Fruit fly (Drosophila melanogaster) Kc167 (cell line): ENCODE measurements around the gene Mnt.

Source experiments
- Myc ChIP-seq: fragments of >200 bp; optimal IDR thresholded peaks from 2 replicates; lab custom pipeline; 2017; ENCODE audit warnings: missing external identifiers
- Sin3A ChIP-seq: fragments of >200 bp; optimal IDR thresholded peaks from 2 replicates; lab custom pipeline; 2018; ENCODE audit warnings: missing external identifiers
- h ChIP-seq: fragments of >200 bp; optimal IDR thresholded peaks from 3 replicates; lab custom pipeline; 2018; ENCODE audit warnings: missing external identifiers
- insv ChIP-seq: fragments of >200 bp; optimal IDR thresholded peaks from 3 replicates; lab custom pipeline; 2018; ENCODE audit warnings: missing external identifiers
- psq ChIP-seq: fragments of >200 bp; optimal IDR thresholded peaks from 2 replicates; lab custom pipeline; 2017; ENCODE audit warnings: missing external identifiers
- ttk ChIP-seq: sonication (Bioruptor generic); optimal IDR thresholded peaks from 2 replicates; lab custom pipeline; 2017; ENCODE audit warnings: missing external identifiers

The Mnt gene

DNA sequence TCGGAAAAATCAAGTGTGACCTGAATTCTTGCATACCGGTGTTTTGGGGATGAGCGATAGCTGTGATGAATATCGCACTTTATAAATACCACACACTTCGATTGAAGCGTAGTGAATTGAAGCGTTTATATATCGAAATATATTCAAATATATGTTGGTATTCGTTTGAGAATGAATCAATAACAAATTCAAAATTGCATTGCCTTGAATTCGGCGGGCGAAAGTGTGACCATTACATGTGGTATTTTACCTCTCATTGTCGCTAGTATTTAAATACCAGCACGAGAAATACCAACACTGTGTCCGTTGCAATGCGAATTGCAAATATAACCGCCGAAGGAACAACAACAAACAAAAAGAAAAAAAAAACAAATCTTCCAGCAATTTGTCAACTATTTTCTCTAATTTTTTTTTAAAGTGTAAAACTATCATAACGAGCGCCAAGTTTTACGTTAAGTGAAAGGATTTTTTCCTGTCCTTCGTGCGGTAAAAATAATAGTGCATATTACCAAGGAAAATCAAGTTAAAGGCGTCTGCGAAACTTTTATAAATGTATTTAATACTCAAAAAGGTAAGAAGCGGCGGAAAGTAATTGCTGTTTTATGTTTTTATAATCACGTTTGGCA, at the start of gene Mnt, which contains the start of gene Parg:
Gene Mnt (plus strand): TSS at position 333 of the 626 bp plus-strand sequence.
Gene Parg (minus strand): TSS at position 34 of the 626 bp plus-strand sequence.
- TF ChIP-seq ttk (lab: Kevin White, UChicago): no peak
- no peak for TF ChIP-seq Sin3A (lab: Kevin White, UChicago)
- TF ChIP-seq Myc (lab: Kevin White, UChicago): no peak
- TF ChIP-seq insv (lab: Kevin White, UChicago): no peak
- no peak for TF ChIP-seq psq (lab: Kevin White, UChicago)
- no peak for TF ChIP-seq h (lab: Kevin White, UChicago)

DNA sequence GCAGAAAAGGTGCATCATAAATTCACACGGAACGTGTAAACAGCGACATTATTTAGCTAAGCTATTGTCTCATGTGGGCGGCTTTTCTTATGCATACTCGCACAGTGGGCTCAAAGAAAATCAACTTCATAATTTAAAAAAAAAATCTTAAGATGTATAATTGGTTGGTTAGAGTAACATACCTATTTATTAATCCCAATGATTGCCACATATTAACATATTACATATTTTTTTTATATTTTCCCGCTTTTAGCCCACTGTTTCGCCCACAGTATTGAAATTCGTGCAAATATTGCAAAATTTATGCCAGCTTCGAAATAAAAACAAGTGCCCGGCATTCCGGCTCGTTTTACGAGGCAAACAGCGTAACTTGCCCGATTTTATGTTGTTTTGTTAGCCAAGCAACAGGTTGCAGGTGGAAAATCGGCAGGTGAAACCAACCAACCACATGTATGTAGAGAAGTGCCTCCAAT, 4.4 kb upstream of the Mnt start, which contains the start of gene Ilp7:
Gene Ilp7 (plus strand): TSS at position 423 of the 473 bp plus-strand sequence.
- TF ChIP-seq Myc (lab: Kevin White, UChicago) (no peak), h (lab: Kevin White, UChicago) (no peak), psq (lab: Kevin White, UChicago) (no peak), insv (lab: Kevin White, UChicago) (no peak), ttk (lab: Kevin White, UChicago) (no peak), Sin3A (lab: Kevin White, UChicago) (no peak)

DNA sequence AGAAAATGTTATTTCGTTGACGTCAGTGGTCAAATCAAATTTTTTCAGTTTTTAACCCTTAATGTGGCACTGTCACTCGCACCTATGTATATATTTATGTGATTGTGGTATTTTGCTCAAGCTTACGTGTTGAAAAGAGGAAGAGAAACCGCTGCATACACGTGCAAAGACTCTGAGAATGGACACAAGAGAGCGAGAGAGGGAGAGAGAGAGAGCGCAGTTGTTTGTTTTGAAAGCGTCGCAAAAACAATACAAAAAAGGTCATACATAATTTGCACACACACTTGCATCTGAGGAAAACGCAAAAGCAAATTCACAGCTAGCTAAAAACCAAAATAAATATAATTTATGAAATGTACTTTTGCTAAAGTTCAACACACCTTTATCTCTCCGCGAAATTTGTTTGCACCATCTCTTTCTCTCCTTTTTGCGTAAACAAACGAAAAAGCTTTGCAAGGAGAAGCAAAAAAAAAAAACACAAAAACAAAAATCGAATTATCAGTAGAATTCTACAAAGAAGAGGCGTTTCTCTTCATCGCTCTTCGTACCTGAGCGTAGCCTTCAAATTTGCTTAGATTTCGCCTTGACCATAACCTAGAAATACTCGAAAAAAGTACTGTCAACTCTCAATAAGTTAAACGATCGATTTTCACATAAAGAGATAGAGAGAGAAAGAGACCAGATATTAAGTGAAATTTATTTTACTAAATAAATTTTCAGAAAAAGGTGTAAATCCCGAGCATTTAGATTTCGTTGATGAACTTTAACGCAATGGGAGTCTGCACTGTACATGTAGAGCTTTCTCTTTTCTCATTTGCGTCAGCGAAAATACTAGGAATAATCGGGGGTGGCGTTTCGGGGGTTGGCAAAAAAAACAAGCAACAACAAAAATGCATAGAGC, 744 bp downstream of the Mnt start:
- no peak for TF ChIP-seq ttk (lab: Kevin White, UChicago)
- no peak for TF ChIP-seq psq (lab: Kevin White, UChicago)
- no peak for TF ChIP-seq Sin3A (lab: Kevin White, UChicago)
- TF ChIP-seq h (lab: Kevin White, UChicago): no peak
- no peak for TF ChIP-seq insv (lab: Kevin White, UChicago)
- no peak for TF ChIP-seq Myc (lab: Kevin White, UChicago)

DNA sequence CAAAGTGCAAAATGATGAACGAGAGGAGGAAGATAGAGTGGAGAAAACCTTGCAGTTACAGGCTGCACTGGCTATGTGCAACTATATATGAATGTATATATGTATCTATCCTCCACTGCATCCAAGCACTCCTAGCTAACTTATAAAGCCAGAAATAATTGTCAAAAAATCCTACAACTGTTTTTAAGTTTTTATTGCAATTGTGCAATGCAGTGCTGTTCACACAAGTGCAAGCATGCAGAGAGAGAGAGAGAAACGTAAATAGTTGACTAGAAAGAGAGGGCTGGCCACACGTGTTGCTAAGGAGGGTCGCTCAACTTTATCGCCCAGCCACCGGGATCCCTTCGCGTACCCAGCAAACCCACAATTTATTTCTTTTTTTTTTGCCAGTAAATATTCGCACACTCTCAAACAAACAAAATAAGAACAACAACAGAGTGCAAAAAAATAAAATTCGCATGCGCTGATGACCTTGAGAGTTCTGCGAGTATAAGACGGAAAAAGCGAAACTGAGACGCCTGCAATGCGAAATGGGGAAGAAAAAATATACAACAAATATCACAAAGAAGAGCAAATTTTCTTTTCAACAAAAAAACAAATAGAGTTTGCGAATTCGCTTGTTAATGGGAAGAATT, 2.2 kb downstream of the Mnt start:
- TF ChIP-seq insv (lab: Kevin White, UChicago): no peak
- TF ChIP-seq Myc (lab: Kevin White, UChicago): no peak
- no peak for TF ChIP-seq psq (lab: Kevin White, UChicago)
- no peak for TF ChIP-seq Sin3A (lab: Kevin White, UChicago)
- TF ChIP-seq ttk (lab: Kevin White, UChicago): no peak
- TF ChIP-seq h (lab: Kevin White, UChicago): no peak

DNA sequence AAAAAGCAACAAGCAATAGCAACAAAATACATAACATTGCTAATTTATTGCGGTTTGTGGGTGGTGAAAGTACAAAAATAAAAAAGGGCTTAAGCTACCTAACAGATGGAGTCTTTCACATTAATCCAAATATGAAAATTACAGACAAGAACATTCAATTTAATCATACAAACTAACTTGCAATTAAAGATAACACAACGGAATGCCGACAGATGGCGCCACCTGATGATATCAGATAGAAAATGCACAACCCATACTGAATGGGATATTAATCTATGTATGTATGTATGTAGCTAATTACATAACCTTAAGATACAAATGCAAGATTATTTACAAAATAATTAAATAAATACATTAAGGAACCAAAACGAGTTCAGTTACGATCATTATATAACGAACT, 3.2 kb downstream of the Mnt start:
- TF ChIP-seq ttk (lab: Kevin White, UChicago): no peak

DNA sequence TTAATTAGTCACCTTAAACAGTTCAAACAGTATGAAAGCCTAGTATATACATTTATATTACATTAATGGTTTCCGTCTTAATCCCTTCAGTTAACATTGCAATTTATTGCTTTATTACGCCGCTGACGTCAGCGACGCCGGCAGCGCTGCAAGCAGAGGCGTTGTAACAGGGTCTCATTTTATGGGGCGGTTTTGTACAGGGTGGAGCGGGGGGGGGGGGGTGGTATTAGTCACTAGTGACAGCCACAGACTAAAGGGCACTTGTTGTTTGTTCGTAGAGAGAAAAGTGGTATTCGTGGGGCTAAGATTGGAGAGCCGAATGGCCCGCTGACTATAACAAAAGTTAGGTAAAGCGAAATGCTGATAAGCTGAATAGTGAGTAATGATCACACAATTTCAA, 3.9 kb downstream of the Mnt start:
- TF ChIP-seq insv (lab: Kevin White, UChicago) (no peak), ttk (lab: Kevin White, UChicago) (no peak), h (lab: Kevin White, UChicago) (no peak), Sin3A (lab: Kevin White, UChicago) (no peak), psq (lab: Kevin White, UChicago) (no peak), Myc (lab: Kevin White, UChicago) (no peak)

DNA sequence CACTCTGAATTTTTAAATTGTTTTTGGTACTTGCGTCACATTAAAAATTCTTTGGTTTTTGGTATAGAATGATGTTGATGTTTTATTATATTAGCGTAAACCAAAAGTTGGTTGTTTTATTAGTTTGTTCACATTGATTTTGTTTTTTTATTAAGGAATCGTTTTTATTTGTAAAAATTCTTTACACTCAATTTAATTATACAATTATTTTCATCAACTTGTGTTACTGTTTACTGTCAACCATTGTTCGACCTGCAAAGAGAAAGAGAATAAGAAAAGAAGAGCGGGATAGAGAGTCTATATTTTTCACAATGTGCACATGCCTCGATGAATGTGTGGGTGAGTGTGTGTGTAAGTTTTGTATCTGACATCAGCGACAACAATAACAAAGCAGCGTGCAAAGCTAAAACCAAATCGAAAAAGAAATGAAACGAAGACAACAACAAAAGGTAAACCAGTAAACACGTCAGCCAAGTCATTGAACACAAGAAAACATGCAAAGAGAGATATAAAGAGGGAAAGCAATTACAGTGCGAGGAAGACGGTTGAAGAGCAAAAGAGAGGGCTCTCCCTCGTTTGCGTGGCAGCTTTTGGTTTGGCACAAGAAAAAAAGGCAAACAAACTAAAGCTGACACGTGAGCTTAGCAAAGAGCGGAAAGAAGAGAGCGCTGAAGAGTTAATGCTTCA, 5.0 kb downstream of the Mnt start:
- TF ChIP-seq h (lab: Kevin White, UChicago) (no peak), Myc (lab: Kevin White, UChicago) (no peak)

DNA sequence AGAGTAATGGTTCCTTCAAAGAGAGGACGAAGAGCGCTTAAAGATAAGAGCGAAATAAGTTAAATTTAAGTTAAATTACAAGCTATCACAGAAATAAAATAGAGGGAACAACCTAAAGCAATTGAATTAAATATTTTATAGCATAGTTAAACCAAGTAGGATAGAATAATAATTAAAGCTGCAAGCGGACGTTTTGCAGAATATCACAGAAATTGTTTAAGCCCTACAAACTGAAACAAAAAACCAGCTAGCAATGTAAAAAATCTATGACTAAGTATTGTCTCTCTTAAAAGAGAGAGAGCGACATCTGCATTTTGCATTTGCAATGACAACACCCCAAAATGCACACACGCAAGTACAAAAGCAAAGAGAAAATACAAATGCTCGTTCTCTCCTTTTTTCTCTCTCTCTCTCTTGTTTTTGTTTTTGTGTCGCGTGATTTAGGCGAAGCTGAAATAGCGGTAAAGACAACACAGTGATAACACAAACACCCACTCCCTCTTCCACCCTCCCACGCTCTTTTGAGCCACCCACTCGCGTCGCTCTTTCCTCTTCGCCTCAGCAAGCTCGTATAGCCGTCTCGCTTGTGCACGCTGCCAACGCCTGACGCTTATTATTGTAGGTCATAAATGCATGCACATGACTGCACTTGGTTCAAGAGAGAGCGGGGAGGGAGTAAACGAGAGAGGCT, 5.7 kb downstream of the Mnt start:
- TF ChIP-seq Myc (lab: Kevin White, UChicago): no peak
- TF ChIP-seq ttk (lab: Kevin White, UChicago): no peak
- no peak for TF ChIP-seq psq (lab: Kevin White, UChicago)
- no peak for TF ChIP-seq Sin3A (lab: Kevin White, UChicago)
- TF ChIP-seq insv (lab: Kevin White, UChicago): no peak
- TF ChIP-seq h (lab: Kevin White, UChicago): no peak

DNA sequence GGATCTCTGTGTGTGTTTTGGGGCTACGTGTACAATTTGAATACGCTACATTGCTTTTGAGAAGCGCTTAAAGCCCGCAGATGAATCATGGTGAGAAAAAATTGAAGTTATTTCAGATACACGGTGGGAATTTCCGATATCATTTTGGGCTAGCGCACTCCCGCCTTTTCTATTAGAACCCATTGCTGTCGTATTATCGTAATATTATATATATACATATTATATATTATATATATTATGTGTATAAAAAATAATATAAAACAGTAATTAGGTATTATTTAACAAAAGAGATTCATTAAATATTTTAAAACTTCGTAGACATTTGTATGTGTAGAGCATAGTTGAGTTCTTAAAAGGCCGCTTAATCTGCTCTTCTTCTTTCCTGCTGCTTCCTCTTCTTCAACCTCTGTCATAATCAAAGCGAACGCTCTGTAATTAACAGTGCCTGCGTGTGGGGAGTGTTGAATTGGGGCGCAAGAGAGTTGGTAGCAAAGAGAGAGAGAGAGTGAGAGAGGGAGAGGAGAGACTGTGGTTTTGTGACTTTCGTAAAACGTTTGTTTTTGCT, 6.3 kb downstream of the Mnt start:
- TF ChIP-seq ttk (lab: Kevin White, UChicago): no peak
- no peak for TF ChIP-seq insv (lab: Kevin White, UChicago)
- no peak for TF ChIP-seq Sin3A (lab: Kevin White, UChicago)
- TF ChIP-seq h (lab: Kevin White, UChicago): no peak
- TF ChIP-seq Myc (lab: Kevin White, UChicago): no peak
- TF ChIP-seq psq (lab: Kevin White, UChicago): no peak
